Worm (Caenorhabditis elegans): Measurements from ENCODE around the gene vap-2.

DNA sequence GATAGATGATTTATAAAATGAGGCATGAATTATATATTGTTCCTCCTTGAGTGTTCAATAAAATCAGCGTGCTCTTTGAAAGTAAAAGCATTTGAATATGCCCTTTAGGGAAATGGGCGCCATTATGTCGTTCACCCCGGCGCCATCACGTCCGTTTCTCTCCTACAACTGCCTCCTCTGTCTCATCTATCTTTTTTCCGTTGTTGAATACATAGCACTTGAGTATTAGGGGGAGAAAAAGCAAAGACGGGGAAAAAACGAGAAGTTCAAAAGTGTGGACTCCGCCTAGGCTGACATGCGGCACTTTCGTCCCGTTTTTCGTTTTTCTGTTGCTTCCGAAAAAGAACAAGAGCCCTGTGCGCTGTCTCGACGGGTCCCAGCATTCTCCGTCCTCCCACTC, 24.7 kb downstream of the vap-2 start:
- TF ChIP-seq nhr-237 (tag; optimal IDR thresholded peaks at IDR 0.05) (no peak), lin-15B (tag; optimal IDR thresholded peaks at IDR 0.05) (no peak), nhr-76 (tag; optimal IDR thresholded peaks at IDR 0.05) (no peak), ceh-16 (tag; optimal IDR thresholded peaks at IDR 0.05) (no peak)

Measured in whole organism, L3 larva.